Worm (Caenorhabditis elegans): ENCODE results near the gene F11G11.5.
"Not testable (repeated sequence)": the region's sequence is repeated elsewhere in the genome, so short reads cannot be mapped to it uniquely, and the experiment has no call there.

Gene F11G11.5

DNA sequence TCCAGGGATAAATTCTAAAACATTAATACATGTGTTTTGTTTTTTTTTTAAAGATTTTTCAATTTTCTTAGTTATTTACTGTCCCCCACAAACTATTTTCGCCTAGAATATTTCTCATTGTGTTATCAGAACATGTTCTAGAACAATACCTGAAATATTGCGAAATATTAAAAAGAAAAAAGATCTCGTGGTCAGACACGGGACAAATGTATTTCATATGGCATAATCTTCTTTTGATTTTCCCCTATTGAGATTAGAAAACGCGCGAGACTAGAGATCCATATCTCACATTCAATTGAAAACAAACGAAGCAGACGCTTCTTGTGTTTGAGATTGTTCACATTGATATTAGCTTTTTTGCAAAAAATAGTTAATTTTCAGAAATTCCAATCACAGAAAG, 1.6 kb upstream of the F11G11.5 start (continued):
- no peak for TF ChIP-seq tlp-1 (tag; optimal IDR thresholded peaks at IDR 0.05)

- TF ChIP-seq ets-5 (GFP tag; IDR thresholded peaks at IDR 0.05) = no peak
- TF ChIP-seq lin-35 (GFP tag; optimal IDR thresholded peaks at IDR 0.05) = peak in 1 of 2 experiments; percentile 25
- peak in 1 of 6 experiments; percentile 45 for TF ChIP-seq elt-3 (tag; optimal IDR thresholded peaks at IDR 0.05)
- peak; percentile 5 for TF ChIP-seq unc-130 (tag; optimal IDR thresholded peaks at IDR 0.05)
- TF ChIP-seq C16A3.4 (tag; optimal IDR thresholded peaks at IDR 0.05) = no peak
- TF ChIP-seq efl-3 (GFP tag; optimal IDR thresholded peaks at IDR 0.05) = no peak
- TF ChIP-seq fkh-8 (tag; optimal IDR thresholded peaks at IDR 0.05) = no peak
- TF ChIP-seq nhr-90 (tag; optimal IDR thresholded peaks at IDR 0.05; ENCODE audit: poor library complexity) = peak; percentile 6
- peak; percentile 85 for TF ChIP-seq elt-2 (tag; optimal IDR thresholded peaks at IDR 0.05)
- TF ChIP-seq irx-1 (tag; optimal IDR thresholded peaks at IDR 0.05) = no peak
- TF ChIP-seq snu-23 (GFP tag; optimal IDR thresholded peaks at IDR 0.05) = peak; percentile 4
- TF ChIP-seq blmp-1 (tag; optimal IDR thresholded peaks at IDR 0.05) = peak; percentile 32
- TF ChIP-seq nhr-20 (tag; optimal IDR thresholded peaks at IDR 0.05) = peak; percentile 32
- TF ChIP-seq nhr-77 (tag; optimal IDR thresholded peaks at IDR 0.05) = no peak
- no peak for TF ChIP-seq efl-1 (optimal IDR thresholded peaks at IDR 0.05)
- TF ChIP-seq efl-1 (GFP tag; optimal IDR thresholded peaks at IDR 0.05 in 1 of 2) = peak in 1 of 2 experiments; percentile 69
- TF ChIP-seq lin-14 (GFP tag; optimal IDR thresholded peaks at IDR 0.05) = peak; percentile 8
These were observed 637 bp upstream of the F11G11.5 start for ce11 chrII:4857086-4857485.

DNA sequence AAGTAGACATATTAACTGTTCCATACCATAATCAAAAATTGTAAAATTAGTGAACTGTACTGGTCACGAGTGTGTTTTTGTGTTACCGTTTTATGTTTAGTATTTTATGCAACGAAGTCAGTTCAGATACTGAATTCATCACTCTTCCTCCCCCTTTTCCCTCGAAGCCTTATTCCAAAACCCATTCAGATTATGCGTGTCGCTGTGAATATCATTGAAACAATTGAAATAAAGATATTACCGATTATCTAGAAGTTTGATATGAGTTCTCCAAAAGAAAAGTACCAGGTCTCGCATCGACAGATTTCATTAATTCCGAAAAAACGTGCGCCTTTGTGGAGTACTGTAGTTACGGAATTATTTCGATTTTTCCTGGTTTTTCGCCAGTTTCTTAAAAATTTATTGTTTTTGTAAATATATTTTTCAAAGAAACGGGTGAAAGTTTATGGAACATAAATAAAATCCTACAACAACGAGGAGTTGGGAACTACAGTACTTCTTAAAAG, 1.2 kb downstream of the F11G11.5 start:
- TF ChIP-seq blmp-1 (tag; optimal IDR thresholded peaks at IDR 0.05) (peak; percentile 0), efl-1 (optimal IDR thresholded peaks at IDR 0.05) (no peak), efl-1 (GFP tag; optimal IDR thresholded peaks at IDR 0.05 in 1 of 2) (peak in 1 of 2 experiments; percentile 85), elt-3 (tag; optimal IDR thresholded peaks at IDR 0.05) (no peak)

DNA sequence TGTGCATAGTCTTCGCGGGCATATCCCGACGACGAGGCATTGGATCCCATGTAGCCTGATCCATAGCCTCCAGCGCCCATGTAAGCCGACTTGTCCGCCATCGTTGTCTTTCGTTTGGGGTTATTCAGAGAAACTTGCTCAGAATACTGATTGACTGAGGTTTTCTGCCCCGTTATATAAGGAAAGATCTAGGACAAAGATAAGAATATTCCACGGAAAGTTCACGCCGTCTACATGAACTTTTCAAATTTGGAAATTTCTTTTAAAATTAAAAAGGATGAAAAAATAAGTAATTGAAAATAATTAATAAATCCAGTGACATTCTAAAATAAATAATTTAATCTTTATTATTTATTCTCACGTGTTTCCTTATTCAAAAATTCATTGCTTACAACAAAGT, 2.5 kb downstream of the F11G11.5 start, which contains the start of the genes nspd-5 and F11G11.4:
Gene nspd-5, minus strand, starts transcription at position 101 of the 400 bp plus-strand sequence.
Gene F11G11.4, plus strand, starts transcription at position 335 of the 400 bp plus-strand sequence.
- not testable (repeated sequence) for TF ChIP-seq tbx-2, sptf-1, blmp-1 (tag; optimal IDR thresholded peaks at IDR 0.05)

DNA sequence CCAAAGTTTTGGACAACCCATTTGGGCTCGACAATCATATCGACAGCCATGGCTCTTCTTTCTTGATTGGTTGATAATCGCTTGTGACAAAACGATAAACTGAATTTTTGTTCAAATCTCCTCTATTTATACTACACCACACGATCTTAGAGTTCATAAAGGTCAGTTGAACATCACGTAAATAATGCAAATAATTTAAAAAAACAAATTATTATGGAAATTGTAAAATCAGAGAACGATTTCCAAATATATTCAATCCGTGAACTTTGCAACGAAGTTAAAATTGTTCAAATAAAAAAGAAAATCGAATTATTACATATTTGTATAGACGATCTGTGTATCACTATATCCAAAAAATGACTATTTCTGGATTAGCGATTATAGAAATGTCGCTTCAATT, 5.6 kb downstream of the F11G11.5 start, which contains the start of the genes mpst-4 and F11G11.14:
Gene mpst-4, minus strand, starts transcription at position 101 of the 400 bp plus-strand sequence.
Gene F11G11.14, plus strand, starts transcription at position 325 of the 400 bp plus-strand sequence.
- TF ChIP-seq ztf-4 (tag; optimal IDR thresholded peaks at IDR 0.05) (no peak), nhr-77 (tag; optimal IDR thresholded peaks at IDR 0.05) (no peak), nhr-19 (GFP tag; conservative IDR thresholded peaks at IDR 0.05) (no peak), skn-1 (tag; optimal IDR thresholded peaks at IDR 0.05) (no peak), nhr-237 (tag; optimal IDR thresholded peaks at IDR 0.05) (no peak), zip-4 (GFP tag; optimal IDR thresholded peaks at IDR 0.05) (no peak), mab-9 (GFP tag; IDR thresholded peaks at IDR 0.05) (no peak), alr-1 (tag; optimal IDR thresholded peaks at IDR 0.05; ENCODE audit: borderline replicate concordance) (no peak), ces-1 (GFP tag; optimal IDR thresholded peaks at IDR 0.05) (no peak), egl-13 (tag; optimal IDR thresholded peaks at IDR 0.05) (no peak), lin-14 (GFP tag; optimal IDR thresholded peaks at IDR 0.05) (no peak), fkh-8 (tag; optimal IDR thresholded peaks at IDR 0.05) (no peak), ztf-11 (tag; optimal IDR thresholded peaks at IDR 0.05) (no peak), C04F5.9 (tag; optimal IDR thresholded peaks at IDR 0.05) (no peak), nhr-28 (tag; optimal IDR thresholded peaks at IDR 0.05) (no peak), mdl-1 (tag; optimal IDR thresholded peaks at IDR 0.05) (no peak)
